Fruit fly (Drosophila melanogaster): ENCODE data around the gene Kaz-m1.

DNA sequence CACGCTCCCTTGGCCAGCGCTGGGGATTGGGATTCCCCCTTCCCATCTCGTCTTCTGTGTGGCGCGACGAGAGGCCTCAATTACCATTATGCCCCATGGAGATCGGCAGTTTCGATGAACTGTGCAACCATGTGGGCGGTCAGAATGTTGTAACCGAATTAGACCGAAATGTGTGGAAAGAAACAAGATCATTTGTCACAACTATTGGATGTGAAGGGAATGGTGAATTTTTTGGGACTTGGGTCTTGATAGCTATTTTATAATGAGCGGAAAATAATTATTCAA lies 915 bp upstream of the Kaz-m1 start:
- no peak for TF ChIP-seq Vsx2 (GFP tag; optimal IDR thresholded peaks at IDR 0.05; ENCODE audit: partially characterized antibody)
- TF ChIP-seq Rel (GFP tag; optimal IDR thresholded peaks at IDR 0.05), result no peak
- peak; percentile 31 for TF ChIP-seq Rel (tag; optimal IDR thresholded peaks at IDR 0.05)
- no peak for TF ChIP-seq brk (GFP tag; optimal IDR thresholded peaks at IDR 0.05)
- TF ChIP-seq br (GFP tag; optimal IDR thresholded peaks at IDR 0.05), result no peak
- no peak for TF ChIP-seq foxo (GFP tag; optimal IDR thresholded peaks at IDR 0.05)
- TF ChIP-seq h (GFP tag; optimal IDR thresholded peaks at IDR 0.05), result no peak
- no peak for TF ChIP-seq jim (GFP tag; optimal IDR thresholded peaks at IDR 0.05)
- TF ChIP-seq dmrt93B (GFP tag; optimal IDR thresholded peaks at IDR 0.05), result no peak
- TF ChIP-seq N (GFP tag; optimal IDR thresholded peaks at IDR 0.05), result no peak
- no peak for TF ChIP-seq lola (GFP tag; optimal IDR thresholded peaks at IDR 0.05)

Data from whole organism, wandering third instar larva.